Worm (Caenorhabditis elegans): ENCODE data around the gene hsp-17.

DNA sequence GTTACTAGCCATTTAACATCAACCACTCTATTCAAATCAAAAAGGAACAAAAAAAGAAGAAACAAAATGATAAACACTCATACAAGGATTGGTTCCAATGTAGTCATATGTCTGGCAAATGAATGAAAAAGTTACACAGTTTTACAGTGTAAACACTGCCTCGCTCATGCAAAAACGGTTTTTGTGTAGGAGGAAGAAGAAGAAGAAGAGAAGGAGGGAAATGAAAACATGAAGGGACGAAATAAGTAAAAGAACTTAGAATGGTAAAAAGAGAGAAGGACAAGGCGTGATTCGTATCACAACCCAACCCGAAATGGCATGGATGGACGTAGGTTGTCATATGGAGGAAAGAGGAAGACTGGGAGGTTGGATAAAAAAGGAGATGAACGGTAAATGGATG is 21.2 kb upstream of the hsp-17 start:
- no peak for TF ChIP-seq unc-39 (tag; optimal IDR thresholded peaks at IDR 0.05)
- no peak for TF ChIP-seq egl-27 (tag; optimal IDR thresholded peaks at IDR 0.05)
- no peak for TF ChIP-seq unc-130 (GFP tag; optimal IDR thresholded peaks at IDR 0.05)
- TF ChIP-seq sdz-12 (GFP tag; optimal IDR thresholded peaks at IDR 0.05), result no peak
- TF ChIP-seq snpc-4 (tag; optimal IDR thresholded peaks at IDR 0.05), result no peak
- TF ChIP-seq mxl-2 (GFP tag; conservative IDR thresholded peaks at IDR 0.05), result no peak
- TF ChIP-seq ces-1 (GFP tag; optimal IDR thresholded peaks at IDR 0.05), result no peak
- no peak for TF ChIP-seq nhr-237 (tag; optimal IDR thresholded peaks at IDR 0.05)
- no peak for TF ChIP-seq ZK546.5 (tag; optimal IDR thresholded peaks at IDR 0.05)
- TF ChIP-seq ama-1 (optimal IDR thresholded peaks at IDR 0.05), result no peak
- TF ChIP-seq ceh-32 (tag; optimal IDR thresholded peaks at IDR 0.05; ENCODE audit: poor library complexity), result no peak
- TF ChIP-seq dve-1 (tag; optimal IDR thresholded peaks at IDR 0.05; ENCODE audit: insufficient read depth), result peak; percentile 27
- no peak for TF ChIP-seq lin-39 (tag; optimal IDR thresholded peaks at IDR 0.05)
- TF ChIP-seq madf-9 (GFP tag; conservative IDR thresholded peaks at IDR 0.05), result no peak

Measured in whole organism, L4 larva.